Fruit fly (Drosophila melanogaster) whole organism: ENCODE results near the gene CG15564.

ENCODE experiments used
- CG8478 ChIP-seq: fragments of >200 bp; optimal IDR thresholded peaks from 2 replicates; lab custom pipeline; 2018; ENCODE audit warnings: inconsistent platforms
- Dll ChIP-seq: fragments of >200 bp; optimal IDR thresholded peaks from 2 replicates; lab custom pipeline; 2017
- EcR ChIP-seq, 2 experiments: fragments of >200 bp; optimal IDR thresholded peaks; 2 replicates each; lab custom pipeline; 2017; ENCODE audit warnings: missing biosample characterization in 2 of 2, missing genetic modification characterization in 2 of 2, missing genetic modification reagents in 2 of 2
- psq ChIP-seq: fragments of >200 bp; optimal IDR thresholded peaks from 2 replicates; lab custom pipeline; 2017

dm6 chr3R:31241109-31241508, 5.9 kb upstream of the CG15564 start:
- TF ChIP-seq Dll (lab: Kevin White, UChicago): no peak
- TF ChIP-seq psq (lab: Kevin White, UChicago): no peak
- TF ChIP-seq CG8478 (lab: Kevin White, UChicago): no peak
- TF ChIP-seq EcR (GFP tag; optimal IDR thresholded peaks at IDR 0.05; lab: Kevin White, UChicago): no peak
